Fruit fly (Drosophila melanogaster): ENCODE results near the gene CG6048.

- TF ChIP-seq fru (GFP tag; optimal IDR thresholded peaks at IDR 0.05) (no peak), CrebA (GFP tag; optimal IDR thresholded peaks at IDR 0.05; ENCODE audit: borderline replicate concordance) (no peak), brk (GFP tag; optimal IDR thresholded peaks at IDR 0.05) (no peak), woc (GFP tag; optimal IDR thresholded peaks at IDR 0.05) (no peak), Hr78 (GFP tag; optimal IDR thresholded peaks at IDR 0.05) (no peak), usp (GFP tag; optimal IDR thresholded peaks at IDR 0.05) (no peak), foxo (GFP tag; optimal IDR thresholded peaks at IDR 0.05) (no peak)
Observed at dm6 chrX:5983390-5983789, 31.0 kb downstream of the CG6048 start.

Data from whole organism, wandering third instar larva.